Worm (Caenorhabditis elegans) whole organism, early embryonic: ENCODE measurements around the gene snt-5.

Experiments used
- B0310.2 ChIP-seq: sonication (generic microtip); optimal IDR thresholded peaks from 2 replicates; lab custom pipeline; 2016; ENCODE audit warnings: mild to moderate bottlenecking, missing genetic modification characterization, missing compliant biosample characterization
- F13C5.2 ChIP-seq: sonication (generic microtip); optimal IDR thresholded peaks from 2 replicates; lab custom pipeline; 2017; ENCODE audit warnings: mild to moderate bottlenecking, missing genetic modification characterization, inconsistent platforms, missing compliant biosample characterization
- aly-1 ChIP-seq: sonication (generic microtip); optimal IDR thresholded peaks from 2 replicates; lab custom pipeline; 2016; ENCODE audit warnings: missing genetic modification characterization, missing compliant biosample characterization
- ama-1 ChIP-seq: fragments of 150-350 bp; optimal IDR thresholded peaks from 2 replicates; lab custom pipeline; 2014
- ceh-13 ChIP-seq: fragments of 200-800 bp; sonication (Bioruptor generic); optimal IDR thresholded peaks from 2 replicates; lab custom pipeline; 2018; ENCODE audit warnings: mild to moderate bottlenecking, missing genetic modification characterization, missing compliant biosample characterization
- ceh-36 ChIP-seq: sonication (generic microtip); optimal IDR thresholded peaks from 2 replicates; lab custom pipeline; 2016; ENCODE audit warnings: missing genetic modification characterization, inconsistent platforms, missing compliant biosample characterization
- ets-7 ChIP-seq: sonication (generic microtip); optimal IDR thresholded peaks from 2 replicates; lab custom pipeline; 2016; ENCODE audit warnings: missing genotype, missing genetic modification characterization, missing compliant biosample characterization
- flt-1 ChIP-seq: fragments of 200-800 bp; sonication (Bioruptor generic); IDR thresholded peaks from 2 replicates; pipeline ENCODE4 v1.3.6; 2022; ENCODE audit warnings: missing genetic modification characterization, missing compliant biosample characterization
- hmbx-1 ChIP-seq: sonication (generic microtip); optimal IDR thresholded peaks from 2 replicates; lab custom pipeline; 2016; ENCODE audit warnings: mild to moderate bottlenecking, missing genetic modification characterization, missing compliant biosample characterization
- hmg-4 ChIP-seq: fragments of 200-800 bp; sonication (Bioruptor generic); optimal IDR thresholded peaks from 2 replicates; lab custom pipeline; 2018; ENCODE audit warnings: mild to moderate bottlenecking, missing genetic modification characterization, missing compliant biosample characterization
- hnd-1 ChIP-seq: sonication (generic microtip); optimal IDR thresholded peaks from 2 replicates; lab custom pipeline; 2016; ENCODE audit warnings: missing genetic modification characterization, missing compliant biosample characterization
- pes-1 ChIP-seq: fragments of 200-800 bp; sonication (Bioruptor generic); IDR thresholded peaks from 2 replicates; pipeline ENCODE4 v1.3.6; 2022; ENCODE audit warnings: missing genetic modification reagents, missing genetic modification characterization, missing compliant biosample characterization
- scrt-1 ChIP-seq: fragments of 200-800 bp; sonication (Bioruptor generic); IDR thresholded peaks from 2 replicates; pipeline ENCODE4 v1.3.6; 2022; ENCODE audit warnings: missing genetic modification characterization, missing compliant biosample characterization
- sea-1 ChIP-seq: fragments of 200-800 bp; sonication (Bioruptor generic); conservative IDR thresholded peaks from 2 replicates; pipeline ENCODE4 v1.3.6; 2022; ENCODE audit warnings: missing genetic modification characterization, missing compliant biosample characterization
- tbx-11 ChIP-seq: fragments of 200-800 bp; sonication (Bioruptor generic); IDR thresholded peaks from 2 replicates; pipeline ENCODE4 v1.3.6; 2022; ENCODE audit warnings: missing genetic modification characterization, missing compliant biosample characterization
- tbx-37 ChIP-seq: fragments of 200-800 bp; sonication (Bioruptor generic); conservative IDR thresholded peaks from 2 replicates; pipeline ENCODE4 v1.3.6; 2022; ENCODE audit warnings: missing genetic modification reagents, missing genetic modification characterization, missing compliant biosample characterization
- tra-4 ChIP-seq: sonication (generic microtip); optimal IDR thresholded peaks from 2 replicates; lab custom pipeline; 2017; ENCODE audit warnings: missing genetic modification characterization, missing compliant biosample characterization

The snt-5 gene

ce11 chrV:1435106-1435505 is 23.7 kb upstream of the snt-5 start:
- TF ChIP-seq tra-4 (tag; lab: Kevin White, UChicago) = no peak
- TF ChIP-seq hmg-4 = no peak
- no peak for TF ChIP-seq ets-7 (tag; lab: Kevin White, UChicago)
- no peak for TF ChIP-seq F13C5.2
- TF ChIP-seq ceh-36 = no peak
- no peak for TF ChIP-seq ceh-13 (GFP tag; lab: Kevin White, UChicago)
- TF ChIP-seq hmbx-1 = no peak
- TF ChIP-seq tbx-11 (GFP tag; lab: Robert Waterston, UW) = no peak

ce11 chrV:1434398-1434797 is 23.0 kb upstream of the snt-5 start:
- TF ChIP-seq B0310.2 (no peak), F13C5.2 (no peak), pes-1 (GFP tag; lab: Robert Waterston, UW) (no peak), scrt-1 (GFP tag; lab: Robert Waterston, UW) (no peak), hnd-1 (tag; lab: Kevin White, UChicago) (no peak), tra-4 (tag; lab: Kevin White, UChicago) (no peak), flt-1 (GFP tag; lab: Robert Waterston, UW) (no peak), ama-1 (lab: Kevin White, UChicago) (no peak), hmbx-1 (no peak), ets-7 (tag; lab: Kevin White, UChicago) (no peak), tbx-37 (GFP tag; lab: Robert Waterston, UW) (no peak), tbx-11 (GFP tag; lab: Robert Waterston, UW) (no peak), sea-1 (no peak), hmg-4 (no peak), ceh-36 (no peak)

ce11 chrV:1433419-1433765 is 22.0 kb upstream of the snt-5 start:
- no peak for TF ChIP-seq scrt-1 (GFP tag; lab: Robert Waterston, UW)
- TF ChIP-seq flt-1 (GFP tag; lab: Robert Waterston, UW) = no peak
- TF ChIP-seq tbx-37 (GFP tag; lab: Robert Waterston, UW) = no peak
- no peak for TF ChIP-seq tra-4 (tag; lab: Kevin White, UChicago)
- TF ChIP-seq hnd-1 (tag; lab: Kevin White, UChicago) = no peak
- TF ChIP-seq B0310.2 = no peak
- TF ChIP-seq ceh-36 = no peak
- no peak for TF ChIP-seq F13C5.2
- TF ChIP-seq aly-1 = no peak
- no peak for TF ChIP-seq sea-1

- no peak for TF ChIP-seq F13C5.2
These were observed 21.4 kb upstream of the snt-5 start for ce11 chrV:1432500-1433418.

- TF ChIP-seq aly-1 (no peak), F13C5.2 (no peak), hnd-1 (tag; lab: Kevin White, UChicago) (no peak), tbx-11 (GFP tag; lab: Robert Waterston, UW) (no peak), ceh-13 (GFP tag; lab: Kevin White, UChicago) (no peak)
These were observed 20.4 kb upstream of the snt-5 start, which contains the start of gene ges-1 for ce11 chrV:1431702-1432187. Gene ges-1, minus strand, starts transcription at chrV:1432137.

- no peak for TF ChIP-seq B0310.2
- TF ChIP-seq tra-4 (tag; lab: Kevin White, UChicago) = no peak
These were observed 14.2 kb upstream of the snt-5 start, which contains the start of gene R12A1.3 for ce11 chrV:1425595-1425994. Gene R12A1.3, minus strand, starts transcription at chrV:1425794.

ce11 chrV:1423338-1423737 is 12.0 kb upstream of the snt-5 start:
- TF ChIP-seq tbx-37 (GFP tag; lab: Robert Waterston, UW) (no peak), ceh-36 (peak; percentile 96), tbx-11 (GFP tag; lab: Robert Waterston, UW) (no peak), sea-1 (no peak), ets-7 (tag; lab: Kevin White, UChicago) (no peak)

ce11 chrV:1422269-1422668 is 10.9 kb upstream of the snt-5 start:
- TF ChIP-seq flt-1 (GFP tag; lab: Robert Waterston, UW) (no peak), ceh-36 (no peak), ets-7 (tag; lab: Kevin White, UChicago) (no peak), ama-1 (lab: Kevin White, UChicago) (no peak), B0310.2 (no peak)

ce11 chrV:1416154-1416553 is 4.8 kb upstream of the snt-5 start:
- TF ChIP-seq ceh-36 = peak; percentile 83
- TF ChIP-seq hmg-4 = no peak
